Worm (Caenorhabditis elegans) whole organism, L4 larva: ENCODE data around the gene F01F1.11.

Experiments
- F37D6.2 ChIP-seq: sonication (generic microtip); optimal IDR thresholded peaks from 2 replicates; lab custom pipeline; 2016; ENCODE audit warnings: mild to moderate bottlenecking, missing genetic modification characterization, missing compliant biosample characterization
- F49E8.2 ChIP-seq: sonication (generic microtip); optimal IDR thresholded peaks from 2 replicates; lab custom pipeline; 2016; ENCODE audit warnings: missing compliant biosample characterization, mild to moderate bottlenecking, missing genetic modification characterization, borderline replicate concordance
- R02D3.7 ChIP-seq: fragments of 150-350 bp; sonication (generic microtip); optimal IDR thresholded peaks from 3 replicates; lab custom pipeline; 2014; ENCODE audit warnings: missing biosample characterization, missing genetic modification characterization
- T26A8.4 ChIP-seq: fragments of 200-800 bp; sonication (Bioruptor generic); IDR thresholded peaks from 2 replicates; pipeline ENCODE4 v1.3.6; 2022; ENCODE audit warnings: missing genetic modification characterization, missing compliant biosample characterization
- Y75B8A.6 ChIP-seq: fragments of 200-800 bp; sonication (Bioruptor generic); IDR thresholded peaks from 2 replicates; pipeline ENCODE4 v1.3.6; 2022; ENCODE audit warnings: missing genetic modification reagents, missing genetic modification characterization, missing compliant biosample characterization
- ZK337.2 ChIP-seq: fragments of 200-800 bp; sonication (Bioruptor generic); IDR thresholded peaks from 2 replicates; pipeline ENCODE4 v1.3.6; 2022; ENCODE audit warnings: missing genetic modification reagents, missing genetic modification characterization, missing compliant biosample characterization
- ceh-20 ChIP-seq: fragments of 200-800 bp; sonication (Bioruptor generic); IDR thresholded peaks from 2 replicates; pipeline ENCODE4 v1.3.6; 2022; ENCODE audit warnings: missing genetic modification reagents, missing genetic modification characterization, missing compliant biosample characterization
- ceh-28 ChIP-seq: fragments of 150-350 bp; optimal IDR thresholded peaks from 2 replicates; lab custom pipeline; 2014; ENCODE audit warnings: missing biosample characterization, missing genetic modification reagents, missing genetic modification characterization
- ceh-44 ChIP-seq: fragments of 200-800 bp; sonication (Bioruptor generic); IDR thresholded peaks from 2 replicates; pipeline ENCODE4 v1.3.6; 2022; ENCODE audit warnings: missing genetic modification reagents, missing genetic modification characterization, missing compliant biosample characterization
- ceh-62 ChIP-seq: sonication (generic microtip); optimal IDR thresholded peaks from 2 replicates; lab custom pipeline; 2017; ENCODE audit warnings: missing biosample characterization, missing genetic modification characterization
- daf-16 ChIP-seq, 3 experiments: sonication (generic microtip); optimal IDR thresholded peaks; 2 replicates each; lab custom pipeline; 2016 to 2017; ENCODE audit warnings: missing genetic modification characterization in 3 of 3, missing genetic modification reagents in 3 of 3, mild to moderate bottlenecking in 2 of 3, missing compliant biosample characterization in 2 of 3, missing biosample characterization in 1 of 3, moderate library complexity in 1 of 3
- daf-8 ChIP-seq: fragments of 200-800 bp; sonication (Bioruptor generic); IDR thresholded peaks from 2 replicates; pipeline ENCODE4 v1.3.6; 2022; ENCODE audit warnings: missing genetic modification characterization, missing compliant biosample characterization
- dmd-8 ChIP-seq: fragments of 200-800 bp; sonication (Bioruptor generic); IDR thresholded peaks from 2 replicates; pipeline ENCODE4 v1.3.6; 2022; ENCODE audit warnings: missing genetic modification characterization, missing compliant biosample characterization
- dpl-1 ChIP-seq: fragments of 150-350 bp; optimal IDR thresholded peaks from 2 replicates; lab custom pipeline; 2014; ENCODE audit warnings: missing biosample characterization, missing genetic modification reagents, missing genetic modification characterization
- dve-1 ChIP-seq: sonication (generic microtip); optimal IDR thresholded peaks from 2 replicates; lab custom pipeline; 2017; ENCODE audit warnings: antibody characterized with exemption, mild to moderate bottlenecking, missing genetic modification characterization, missing compliant biosample characterization; ENCODE audit not compliant: insufficient read depth
- egl-43 ChIP-seq: fragments of 200-800 bp; sonication (Bioruptor generic); IDR thresholded peaks from 2 replicates; pipeline ENCODE4 v1.3.6; 2022; ENCODE audit warnings: missing genetic modification reagents, missing genetic modification characterization, missing compliant biosample characterization
- fos-1 ChIP-seq: fragments of 150-350 bp; optimal IDR thresholded peaks from 2 replicates; lab custom pipeline; 2014; ENCODE audit warnings: missing biosample characterization, missing genetic modification characterization
- gei-8 ChIP-seq: fragments of 200-800 bp; sonication (Bioruptor generic); optimal IDR thresholded peaks from 2 replicates; lab custom pipeline; 2018; ENCODE audit warnings: mild to moderate bottlenecking, missing genetic modification characterization, missing compliant biosample characterization
- hlh-11 ChIP-seq: fragments of 200-800 bp; sonication (Bioruptor generic); optimal IDR thresholded peaks from 2 replicates; lab custom pipeline; 2018; ENCODE audit warnings: mild to moderate bottlenecking, missing genetic modification characterization, missing compliant biosample characterization
- lim-7 ChIP-seq: fragments of 200-800 bp; sonication (Bioruptor generic); IDR thresholded peaks from 2 replicates; pipeline ENCODE4 v1.3.6; 2022; ENCODE audit warnings: missing genetic modification characterization, missing compliant biosample characterization
- lin-13 ChIP-seq: fragments of 150-350 bp; optimal IDR thresholded peaks from 2 replicates; lab custom pipeline; 2014; ENCODE audit warnings: missing biosample characterization, missing genetic modification reagents, missing genetic modification characterization
- lin-29 ChIP-seq: fragments of 200-800 bp; sonication (Bioruptor generic); IDR thresholded peaks from 2 replicates; pipeline ENCODE4 v1.3.6; 2022; ENCODE audit warnings: missing genetic modification reagents, missing genetic modification characterization, missing compliant biosample characterization
- lir-3 ChIP-seq: sonication (generic microtip); optimal IDR thresholded peaks from 2 replicates; lab custom pipeline; 2016; ENCODE audit warnings: mild to moderate bottlenecking, missing genetic modification characterization, missing compliant biosample characterization
- lsy-2 ChIP-seq, 2 experiments: fragments of 150-350 bp in 1 of 2; sonication (generic microtip) in 1 of 2; optimal IDR thresholded peaks; 2 replicates each; lab custom pipeline; 2014 to 2017; ENCODE audit warnings: missing biosample characterization in 2 of 2, missing genetic modification characterization in 2 of 2
- madf-9 ChIP-seq: fragments of 200-800 bp; sonication (Bioruptor generic); conservative IDR thresholded peaks from 2 replicates; pipeline ENCODE4 v1.3.6; 2022; ENCODE audit warnings: missing genetic modification reagents, missing genetic modification characterization, missing compliant biosample characterization
- mdl-1 ChIP-seq, 2 experiments: fragments of 150-350 bp in 1 of 2; sonication (generic microtip) in 1 of 2; optimal IDR thresholded peaks; 2 replicates each; lab custom pipeline; 2014 to 2017; ENCODE audit warnings: missing biosample characterization in 2 of 2, missing genetic modification characterization in 2 of 2
- mes-2 ChIP-seq: sonication (generic microtip); optimal IDR thresholded peaks from 2 replicates; lab custom pipeline; 2016; ENCODE audit warnings: missing genotype, mild to moderate bottlenecking, missing genetic modification characterization, missing compliant biosample characterization; ENCODE audit not compliant: poor library complexity, severe bottlenecking
- mxl-2 ChIP-seq: fragments of 200-800 bp; sonication (Bioruptor generic); conservative IDR thresholded peaks from 2 replicates; pipeline ENCODE4 v1.3.6; 2022; ENCODE audit warnings: missing genetic modification reagents, missing genetic modification characterization, missing compliant biosample characterization
- mxl-3 ChIP-seq: fragments of 200-800 bp; sonication (Bioruptor generic); optimal IDR thresholded peaks from 2 replicates; lab custom pipeline; 2018; ENCODE audit warnings: mild to moderate bottlenecking, missing genetic modification characterization, missing compliant biosample characterization
- nhr-10 ChIP-seq: fragments of 150-350 bp; optimal IDR thresholded peaks from 2 replicates; lab custom pipeline; 2014; ENCODE audit warnings: missing biosample characterization, missing genetic modification characterization
- nhr-28 ChIP-seq: fragments of 150-350 bp; optimal IDR thresholded peaks from 2 replicates; lab custom pipeline; 2014; ENCODE audit warnings: missing biosample characterization, missing genetic modification characterization
- nhr-6 ChIP-seq: fragments of 150-350 bp; optimal IDR thresholded peaks from 2 replicates; lab custom pipeline; 2014; ENCODE audit warnings: missing biosample characterization, missing genetic modification characterization
- nhr-76 ChIP-seq: fragments of 150-350 bp; optimal IDR thresholded peaks from 2 replicates; lab custom pipeline; 2014; ENCODE audit warnings: missing biosample characterization, missing genetic modification characterization
- php-3 ChIP-seq: fragments of 200-800 bp; sonication (Bioruptor generic); IDR thresholded peaks from 2 replicates; pipeline ENCODE4 v1.3.6; 2022; ENCODE audit warnings: missing genetic modification reagents, missing genetic modification characterization, missing compliant biosample characterization
- rbr-2 ChIP-seq: sonication (generic microtip); optimal IDR thresholded peaks from 2 replicates; lab custom pipeline; 2016; ENCODE audit warnings: missing genotype, missing genetic modification characterization, missing compliant biosample characterization
- saeg-2 ChIP-seq: fragments of 200-800 bp; sonication (Bioruptor generic); IDR thresholded peaks from 2 replicates; pipeline ENCODE4 v1.3.6; 2022; ENCODE audit warnings: missing genetic modification reagents, missing genetic modification characterization, missing compliant biosample characterization
- skn-1 ChIP-seq: fragments of 150-350 bp; optimal IDR thresholded peaks from 2 replicates; lab custom pipeline; 2014; ENCODE audit warnings: missing biosample characterization, missing genetic modification characterization
- spr-1 ChIP-seq: sonication (generic microtip); optimal IDR thresholded peaks from 2 replicates; lab custom pipeline; 2016; ENCODE audit warnings: mild to moderate bottlenecking, missing genetic modification characterization, missing compliant biosample characterization
- tra-1 ChIP-seq: fragments of 200-800 bp; sonication (Bioruptor generic); IDR thresholded peaks from 2 replicates; pipeline ENCODE4 v1.3.6; 2022; ENCODE audit warnings: missing genetic modification reagents, missing genetic modification characterization, missing compliant biosample characterization
- unc-39 ChIP-seq: sonication (generic microtip); optimal IDR thresholded peaks from 2 replicates; lab custom pipeline; 2017; ENCODE audit warnings: missing biosample characterization, missing genetic modification characterization
- unc-62 ChIP-seq, 3 experiments: fragments of 150-350 bp in 1 of 3; sonication (generic microtip); optimal IDR thresholded peaks in 2 of 3; peaks in 1 of 3; 1 replicate in 1 of 3; 2 replicates in 2 of 3; lab custom pipeline; 2014 to 2017; ENCODE audit warnings: missing biosample characterization in 3 of 3, missing genetic modification characterization in 3 of 3, missing genetic modification reagents in 3 of 3, missing genotype in 1 of 3
- zag-1 ChIP-seq: fragments of 150-350 bp; optimal IDR thresholded peaks from 2 replicates; lab custom pipeline; 2014; ENCODE audit warnings: missing biosample characterization, missing genetic modification characterization
- zfp-3 ChIP-seq: fragments of 200-800 bp; sonication (Bioruptor generic); conservative IDR thresholded peaks from 2 replicates; pipeline ENCODE4 v1.3.6; 2022; ENCODE audit warnings: missing genetic modification reagents, missing genetic modification characterization, missing compliant biosample characterization

F01F1.11 gene

DNA sequence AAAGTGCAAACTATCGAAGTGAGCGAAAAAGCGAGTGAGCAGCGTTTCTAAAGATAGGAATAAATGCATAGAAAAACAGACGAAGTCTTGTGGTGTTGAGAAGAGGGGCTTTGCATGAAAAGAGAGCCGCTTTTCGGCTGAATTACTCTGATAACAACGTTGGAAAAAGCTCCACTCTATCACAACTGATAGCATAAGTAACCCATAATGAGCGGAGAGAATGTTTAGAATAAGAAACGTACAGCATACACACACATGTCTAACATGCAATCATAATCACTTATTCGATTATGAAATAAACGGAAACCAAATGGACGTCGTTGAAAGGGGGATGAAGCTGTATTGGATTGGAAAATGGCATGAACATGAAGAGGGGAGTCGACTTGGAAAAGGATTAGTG lies 31.4 kb downstream of the F01F1.11 start (continued):
- no peak for TF ChIP-seq F37D6.2 (tag; lab: Kevin White, UChicago)
- no peak for TF ChIP-seq ceh-20 (GFP tag; lab: Robert Waterston, UW)
- no peak for TF ChIP-seq dpl-1 (GFP tag; lab: Kevin White, UChicago)
- TF ChIP-seq fos-1 (tag; lab: Kevin White, UChicago) = no peak
- no peak for TF ChIP-seq nhr-76 (tag; lab: Kevin White, UChicago)
- TF ChIP-seq tra-1 (GFP tag; lab: Robert Waterston, UW) = no peak
- no peak for TF ChIP-seq lsy-2 (tag; optimal IDR thresholded peaks at IDR 0.05; lab: Kevin White, UChicago)
- TF ChIP-seq Y75B8A.6 (GFP tag; lab: Robert Waterston, UW) = no peak
- peak in 1 of 2 experiments; percentile 87 for TF ChIP-seq unc-62 (GFP tag; optimal IDR thresholded peaks at IDR 0.05 in 1 of 2; lab: Kevin White, UChicago)
- TF ChIP-seq unc-62 (tag; optimal IDR thresholded peaks at IDR 0.05; lab: Kevin White, UChicago) = no peak
- no peak for TF ChIP-seq ceh-44 (GFP tag; lab: Robert Waterston, UW)
- TF ChIP-seq mxl-3 (GFP tag; lab: Kevin White, UChicago) = peak; percentile 61
- peak; percentile 41 for TF ChIP-seq nhr-28 (tag; lab: Kevin White, UChicago)
- no peak for TF ChIP-seq skn-1 (tag; lab: Kevin White, UChicago)
- TF ChIP-seq dmd-8 (GFP tag; lab: Robert Waterston, UW) = no peak
- no peak for TF ChIP-seq R02D3.7 (tag; lab: Kevin White, UChicago)
- TF ChIP-seq ceh-28 (tag; lab: Kevin White, UChicago) = no peak
- no peak for TF ChIP-seq spr-1 (tag; lab: Kevin White, UChicago)
- TF ChIP-seq saeg-2 (GFP tag; lab: Robert Waterston, UW) = no peak
- TF ChIP-seq zag-1 (tag; lab: Kevin White, UChicago) = no peak
- no peak for TF ChIP-seq nhr-6 (tag; lab: Kevin White, UChicago)
- TF ChIP-seq rbr-2 (tag; lab: Kevin White, UChicago) = no peak
- no peak for TF ChIP-seq mdl-1 (tag; optimal IDR thresholded peaks at IDR 0.05; lab: Kevin White, UChicago)
- no peak for TF ChIP-seq lin-29 (GFP tag; lab: Robert Waterston, UW)
- no peak for TF ChIP-seq madf-9
- no peak for TF ChIP-seq unc-39
- no peak for TF ChIP-seq F49E8.2 (tag; lab: Kevin White, UChicago)
- no peak for TF ChIP-seq T26A8.4 (GFP tag; lab: Robert Waterston, UW)
- no peak for TF ChIP-seq gei-8 (GFP tag; lab: Kevin White, UChicago)
- no peak for TF ChIP-seq lir-3 (tag; lab: Kevin White, UChicago)
- no peak for TF ChIP-seq daf-8 (GFP tag; lab: Robert Waterston, UW)
- TF ChIP-seq dve-1 (tag; lab: Kevin White, UChicago) = peak; percentile 16
- TF ChIP-seq zfp-3 = no peak
- TF ChIP-seq mxl-2 (GFP tag; lab: Robert Waterston, UW) = no peak
- TF ChIP-seq ZK337.2 (GFP tag; lab: Robert Waterston, UW) = no peak
- TF ChIP-seq lim-7 (GFP tag; lab: Robert Waterston, UW) = no peak
- TF ChIP-seq mes-2 = peak; percentile 24
- no peak for TF ChIP-seq egl-43 (GFP tag; lab: Robert Waterston, UW)
- peak; percentile 45 for TF ChIP-seq hlh-11
- TF ChIP-seq nhr-10 (tag; lab: Kevin White, UChicago) = no peak
- no peak for TF ChIP-seq php-3 (GFP tag; lab: Robert Waterston, UW)

DNA sequence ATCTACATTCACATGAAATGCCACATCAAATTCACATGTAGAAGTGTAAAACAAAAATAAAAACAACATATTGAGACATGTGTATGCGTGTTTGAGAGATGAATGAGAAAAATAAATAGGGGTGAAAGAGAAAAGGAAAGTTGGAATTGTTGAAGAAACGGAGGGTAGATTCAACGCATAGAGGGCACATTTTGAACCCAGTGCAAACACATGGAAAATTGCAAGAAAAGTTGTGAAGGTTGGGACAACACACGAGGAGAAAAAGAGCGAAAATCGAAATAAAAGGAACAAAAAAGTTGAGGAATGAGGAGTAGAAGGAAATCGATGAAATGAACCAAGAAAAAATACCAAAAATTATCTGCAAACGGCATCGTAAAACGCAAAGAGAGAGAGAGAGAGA lies 32.1 kb downstream of the F01F1.11 start:
- TF ChIP-seq unc-62 (GFP tag; optimal IDR thresholded peaks at IDR 0.05 in 1 of 2; lab: Kevin White, UChicago) = peak in 1 of 2 experiments; percentile 91
- TF ChIP-seq unc-62 (tag; optimal IDR thresholded peaks at IDR 0.05; lab: Kevin White, UChicago) = no peak
- no peak for TF ChIP-seq ceh-62 (tag; lab: Kevin White, UChicago)
- no peak for TF ChIP-seq Y75B8A.6 (GFP tag; lab: Robert Waterston, UW)
- no peak for TF ChIP-seq lin-13 (GFP tag; lab: Kevin White, UChicago)
- peak in 1 of 2 experiments; percentile 38 for TF ChIP-seq daf-16 (GFP tag; optimal IDR thresholded peaks at IDR 0.05; lab: Kevin White, UChicago)
- TF ChIP-seq daf-16 (tag; optimal IDR thresholded peaks at IDR 0.05; lab: Kevin White, UChicago) = no peak
- 0 out of 2 replicates have a peak, but pooled peaks have one; percentile 0 for TF ChIP-seq mxl-2 (GFP tag; lab: Robert Waterston, UW)
